Fruit fly (Drosophila melanogaster) whole organism, embryonic: ENCODE measurements around the gene Dh31.

ENCODE experiments used
- Aef1 ChIP-seq: fragments of 200-800 bp; sonication (Bioruptor generic); IDR thresholded peaks from 3 replicates; pipeline ENCODE4 v1.3.6; 2022; ENCODE audit warnings: missing biosample characterization, missing genetic modification characterization
- Asciz ChIP-seq: fragments of 200-800 bp; sonication (Bioruptor generic); optimal IDR thresholded peaks from 2 replicates; lab custom pipeline; 2017; ENCODE audit warnings: missing biosample characterization, mild to moderate bottlenecking, missing genetic modification characterization, missing genetic modification reagents
- BEAF-32 ChIP-seq: fragments of 200-800 bp; sonication (Bioruptor generic); optimal IDR thresholded peaks from 3 replicates; lab custom pipeline; 2017; ENCODE audit warnings: missing biosample characterization, missing genetic modification characterization, mild to moderate bottlenecking, moderate library complexity, missing genetic modification reagents
- Bgb ChIP-seq: fragments of 200-800 bp; sonication (Bioruptor generic); IDR thresholded peaks from 2 replicates; pipeline ENCODE4 v1.3.6; 2022; ENCODE audit warnings: missing biosample characterization, missing genetic modification characterization; ENCODE audit not compliant: partially characterized antibody
- Blimp-1 ChIP-seq: fragments of 200-800 bp; sonication (Bioruptor generic); optimal IDR thresholded peaks from 3 replicates; lab custom pipeline; 2018; ENCODE audit warnings: missing biosample characterization, missing genetic modification characterization, mild to moderate bottlenecking, moderate library complexity, missing genetic modification reagents
- CG10366 ChIP-seq: fragments of 200-800 bp; sonication (Bioruptor generic); IDR thresholded peaks from 2 replicates; pipeline ENCODE4 v1.3.6; 2022; ENCODE audit warnings: missing biosample characterization, missing genetic modification characterization
- CG11085 ChIP-seq: fragments of 200-800 bp; sonication (Bioruptor generic); IDR thresholded peaks from 2 replicates; pipeline ENCODE4 v1.3.6; 2022; ENCODE audit warnings: missing biosample characterization, missing genetic modification characterization
- CG11504 ChIP-seq: fragments of 200-800 bp; sonication (Bioruptor generic); optimal IDR thresholded peaks from 3 replicates; lab custom pipeline; 2019; ENCODE audit warnings: missing biosample characterization, mild to moderate bottlenecking, missing genetic modification characterization, moderate library complexity
- CG12071 ChIP-seq: fragments of 200-800 bp; sonication (Bioruptor generic); optimal IDR thresholded peaks from 3 replicates; lab custom pipeline; 2018; ENCODE audit warnings: missing biosample characterization, mild to moderate bottlenecking, missing genetic modification characterization
- CG12769 ChIP-seq: fragments of 200-800 bp; sonication (Bioruptor generic); optimal IDR thresholded peaks from 2 replicates; lab custom pipeline; 2019; ENCODE audit warnings: missing biosample characterization, mild to moderate bottlenecking, missing genetic modification characterization, moderate library complexity
- CG13424 ChIP-seq: fragments of 200-800 bp; sonication (Bioruptor generic); optimal IDR thresholded peaks from 2 replicates; lab custom pipeline; 2019; ENCODE audit warnings: missing biosample characterization, mild to moderate bottlenecking, missing genetic modification characterization, moderate library complexity
- CG3163 ChIP-seq: fragments of 200-800 bp; sonication (Bioruptor generic); optimal IDR thresholded peaks from 3 replicates; lab custom pipeline; 2016; ENCODE audit warnings: missing biosample characterization, missing genetic modification characterization
- CG33557 ChIP-seq: fragments of 200-800 bp; sonication (Bioruptor generic); optimal IDR thresholded peaks from 2 replicates; lab custom pipeline; 2019; ENCODE audit warnings: missing biosample characterization, mild to moderate bottlenecking, missing genetic modification characterization, moderate library complexity
- CG4282 ChIP-seq: fragments of 200-800 bp; sonication (Bioruptor generic); optimal IDR thresholded peaks from 2 replicates; lab custom pipeline; 2016; ENCODE audit warnings: missing biosample characterization, missing genetic modification characterization
- CG4424 ChIP-seq: fragments of 200-800 bp; sonication (Bioruptor generic); optimal IDR thresholded peaks from 3 replicates; lab custom pipeline; 2016; ENCODE audit warnings: missing biosample characterization, missing genetic modification characterization
- CG6175 ChIP-seq: fragments of 200-800 bp; sonication (Bioruptor generic); IDR thresholded peaks from 3 replicates; pipeline ENCODE4 v1.3.6; 2022; ENCODE audit warnings: missing biosample characterization, missing genetic modification characterization
- CG8290 ChIP-seq, 3 experiments: fragments of 200-800 bp; sonication (Bioruptor generic); optimal IDR thresholded peaks; 2 replicates each; lab custom pipeline; 2016 to 2019; ENCODE audit warnings: missing biosample characterization in 3 of 3, missing genetic modification characterization in 3 of 3, mild to moderate bottlenecking in 2 of 3, moderate library complexity in 1 of 3
- CG8478 ChIP-seq: fragments of >200 bp; optimal IDR thresholded peaks from 2 replicates; lab custom pipeline; 2018
- CG9215 ChIP-seq: fragments of 200-800 bp; sonication (Bioruptor generic); IDR thresholded peaks from 2 replicates; pipeline ENCODE4 v1.3.6; 2022; ENCODE audit warnings: missing biosample characterization, missing genetic modification characterization
- Dll ChIP-seq: fragments of 200-800 bp; sonication (Bioruptor generic); IDR thresholded peaks from 4 replicates; pipeline ENCODE4 v1.3.6; 2022; ENCODE audit warnings: missing biosample characterization, missing genetic modification characterization; ENCODE audit not compliant: partially characterized antibody
- Fer1 ChIP-seq: fragments of 200-800 bp; sonication (Bioruptor generic); optimal IDR thresholded peaks from 2 replicates; lab custom pipeline; 2017; ENCODE audit warnings: missing biosample characterization, mild to moderate bottlenecking, missing genetic modification characterization
- Gug ChIP-seq: fragments of 200-800 bp; sonication (Bioruptor generic); IDR thresholded peaks from 4 replicates; pipeline ENCODE4 v1.3.6; 2022; ENCODE audit warnings: missing biosample characterization, missing genetic modification characterization
- Hey ChIP-seq: fragments of 200-800 bp; sonication (Bioruptor generic); optimal IDR thresholded peaks from 3 replicates; lab custom pipeline; 2018; ENCODE audit warnings: missing biosample characterization, mild to moderate bottlenecking, missing genetic modification characterization
- Hsf ChIP-seq: fragments of 200-800 bp; sonication (Bioruptor generic); optimal IDR thresholded peaks from 3 replicates; lab custom pipeline; 2016; ENCODE audit warnings: missing biosample characterization, missing genetic modification characterization
- Nf-YA ChIP-seq: fragments of 200-800 bp; sonication (Bioruptor generic); IDR thresholded peaks from 2 replicates; pipeline ENCODE4 v1.3.6; 2022; ENCODE audit warnings: missing biosample characterization, missing genetic modification characterization
- Nf-YC ChIP-seq: fragments of 200-800 bp; optimal IDR thresholded peaks from 3 replicates; lab custom pipeline; 2019; ENCODE audit warnings: missing biosample characterization, mild to moderate bottlenecking, missing genetic modification characterization, moderate library complexity
- Opbp ChIP-seq: fragments of 200-800 bp; sonication (Bioruptor generic); IDR thresholded peaks from 3 replicates; pipeline ENCODE4 v1.3.6; 2022; ENCODE audit warnings: missing biosample characterization, missing genetic modification characterization; ENCODE audit not compliant: partially characterized antibody
- Spps ChIP-seq: fragments of 200-800 bp; sonication (Bioruptor generic); optimal IDR thresholded peaks from 2 replicates; lab custom pipeline; 2018; ENCODE audit warnings: missing biosample characterization, mild to moderate bottlenecking, missing genetic modification characterization
- Sry-δ ChIP-seq: fragments of 200-800 bp; sonication (Bioruptor generic); optimal IDR thresholded peaks from 2 replicates; lab custom pipeline; 2016; ENCODE audit warnings: missing biosample characterization, missing genetic modification characterization
- al ChIP-seq: fragments of 200-800 bp; sonication (Bioruptor generic); IDR thresholded peaks from 2 replicates; pipeline ENCODE4 v1.3.6; 2022; ENCODE audit warnings: missing biosample characterization, missing genetic modification characterization
- cad ChIP-seq: fragments of >200 bp; optimal IDR thresholded peaks from 2 replicates; lab custom pipeline; 2017; ENCODE audit warnings: missing biosample characterization, missing genetic modification characterization
- cg ChIP-seq: fragments of 200-800 bp; sonication (Bioruptor generic); optimal IDR thresholded peaks from 3 replicates; lab custom pipeline; 2019; ENCODE audit warnings: missing biosample characterization, mild to moderate bottlenecking, missing genetic modification characterization, moderate library complexity
- ci ChIP-seq: fragments of 200-800 bp; sonication (Bioruptor generic); IDR thresholded peaks from 3 replicates; pipeline ENCODE4 v1.3.6; 2022; ENCODE audit warnings: missing biosample characterization, missing genetic modification characterization
- grau ChIP-seq: fragments of 200-800 bp; optimal IDR thresholded peaks from 3 replicates; lab custom pipeline; 2019; ENCODE audit warnings: missing biosample characterization, mild to moderate bottlenecking, missing genetic modification characterization, moderate library complexity
- gsb ChIP-seq: fragments of 200-800 bp; sonication (Bioruptor generic); IDR thresholded peaks from 2 replicates; pipeline ENCODE4 v1.3.6; 2022; ENCODE audit warnings: missing biosample characterization, missing genetic modification characterization
- gsb-n ChIP-seq: fragments of 200-800 bp; sonication (Bioruptor generic); optimal IDR thresholded peaks from 3 replicates; lab custom pipeline; 2018; ENCODE audit warnings: missing biosample characterization, mild to moderate bottlenecking, missing genetic modification characterization
- ken ChIP-seq: fragments of 200-800 bp; sonication (Bioruptor generic); IDR thresholded peaks from 3 replicates; pipeline ENCODE4 v1.3.6; 2022; ENCODE audit warnings: missing biosample characterization, missing genetic modification characterization
- lilli ChIP-seq: fragments of 200-800 bp; sonication (Bioruptor generic); optimal IDR thresholded peaks from 3 replicates; lab custom pipeline; 2016; ENCODE audit warnings: missing biosample characterization, missing genetic modification characterization
- odd ChIP-seq: fragments of 200-800 bp; sonication (Bioruptor generic); optimal IDR thresholded peaks from 2 replicates; lab custom pipeline; 2017; ENCODE audit warnings: missing biosample characterization, mild to moderate bottlenecking, missing genetic modification characterization
- pho ChIP-seq: fragments of 200-800 bp; sonication (Bioruptor generic); optimal IDR thresholded peaks from 2 replicates; lab custom pipeline; 2016; ENCODE audit warnings: missing biosample characterization, missing genetic modification characterization
- run ChIP-seq: fragments of 200-800 bp; sonication (Bioruptor generic); optimal IDR thresholded peaks from 3 replicates; lab custom pipeline; 2018; ENCODE audit warnings: missing biosample characterization, mild to moderate bottlenecking, missing genetic modification characterization
- seq ChIP-seq: fragments of 200-800 bp; sonication (Bioruptor generic); IDR thresholded peaks from 2 replicates; pipeline ENCODE4 v1.3.6; 2022; ENCODE audit warnings: missing biosample characterization, missing genetic modification characterization
- shn ChIP-seq: fragments of 200-800 bp; sonication (Bioruptor generic); optimal IDR thresholded peaks from 3 replicates; lab custom pipeline; 2016; ENCODE audit warnings: missing biosample characterization, missing genetic modification characterization
- sim ChIP-seq: fragments of 200-800 bp; sonication (Bioruptor generic); IDR thresholded peaks from 2 replicates; pipeline ENCODE4 v1.3.6; 2022; ENCODE audit warnings: missing biosample characterization, missing genetic modification characterization
- sr ChIP-seq: fragments of 200-800 bp; sonication (Bioruptor generic); IDR thresholded peaks from 3 replicates; pipeline ENCODE4 v1.3.6; 2022; ENCODE audit warnings: missing biosample characterization, missing genetic modification characterization
- ssp ChIP-seq: fragments of 200-800 bp; sonication (Bioruptor generic); IDR thresholded peaks from 2 replicates; pipeline ENCODE4 v1.3.6; 2022; ENCODE audit warnings: missing biosample characterization, missing genetic modification characterization
- stwl ChIP-seq: fragments of 200-800 bp; sonication (Bioruptor generic); optimal IDR thresholded peaks from 3 replicates; lab custom pipeline; 2018; ENCODE audit warnings: missing biosample characterization, mild to moderate bottlenecking, missing genetic modification characterization, moderate library complexity
- toy ChIP-seq: fragments of 200-800 bp; sonication (Bioruptor generic); IDR thresholded peaks from 2 replicates; pipeline ENCODE4 v1.3.6; 2022; ENCODE audit warnings: missing biosample characterization, missing genetic modification characterization
- trem ChIP-seq: fragments of 200-800 bp; optimal IDR thresholded peaks from 3 replicates; lab custom pipeline; 2019; ENCODE audit warnings: missing biosample characterization, mild to moderate bottlenecking, missing genetic modification characterization, moderate library complexity
- tup ChIP-seq: fragments of 200-800 bp; sonication (Bioruptor generic); optimal IDR thresholded peaks from 2 replicates; lab custom pipeline; 2016; ENCODE audit warnings: missing biosample characterization, mild to moderate bottlenecking, missing genetic modification characterization, moderate library complexity
- unc-4 ChIP-seq: fragments of 200-800 bp; sonication (Bioruptor generic); IDR thresholded peaks from 2 replicates; pipeline ENCODE4 v1.3.6; 2022; ENCODE audit warnings: missing biosample characterization, missing genetic modification characterization; ENCODE audit not compliant: partially characterized antibody

The Dh31 gene

dm6 chr2L:8514748-8515147 is 8.1 kb upstream of the Dh31 start, which contains the start of the genes CG13097 and PIG-U (continued):
- TF ChIP-seq CG13424 = peak; percentile 86
- TF ChIP-seq ssp = peak; percentile 74
- TF ChIP-seq lilli (GFP tag; lab: Kevin White, UChicago) = peak; percentile 95
- TF ChIP-seq CG9215 (GFP tag; lab: Robert Waterston, UW) = peak; percentile 72
- TF ChIP-seq Bgb (GFP tag; lab: Robert Waterston, UW) = peak; percentile 85
- TF ChIP-seq CG8290 (GFP tag; optimal IDR thresholded peaks at IDR 0.05; lab: Kevin White, UChicago) = peak; percentile 89
- TF ChIP-seq CG8290 (tag; optimal IDR thresholded peaks at IDR 0.05; lab: Kevin White, UChicago) = no peak
- peak; percentile 80 for TF ChIP-seq CG33557 (GFP tag; lab: Kevin White, UChicago)
- TF ChIP-seq Nf-YA = peak; percentile 68; the same call in 1 of the 2 replicates
- peak; percentile 85 for TF ChIP-seq Gug (GFP tag; lab: Robert Waterston, UW)
- TF ChIP-seq sr (GFP tag; lab: Robert Waterston, UW) = no peak
- no peak for TF ChIP-seq cg (GFP tag; lab: Kevin White, UChicago)
- TF ChIP-seq unc-4 = peak; percentile 96
- no peak for TF ChIP-seq cad (GFP tag; lab: Kevin White, UChicago)
- TF ChIP-seq CG8478 (lab: Kevin White, UChicago) = no peak
- TF ChIP-seq odd (GFP tag; lab: Kevin White, UChicago) = peak; percentile 33
- TF ChIP-seq Aef1 (GFP tag; lab: Robert Waterston, UW) = peak; percentile 88
- peak; percentile 84 for TF ChIP-seq tup
- peak; percentile 36 for TF ChIP-seq CG3163 (GFP tag; lab: Kevin White, UChicago)
- TF ChIP-seq CG10366 (GFP tag; lab: Robert Waterston, UW) = peak; percentile 70
- TF ChIP-seq gsb-n (tag; lab: Kevin White, UChicago) = no peak
- TF ChIP-seq BEAF-32 (GFP tag; lab: Kevin White, UChicago) = peak; percentile 94
- TF ChIP-seq CG11085 (GFP tag; lab: Robert Waterston, UW) = peak; percentile 28; the same call in 1 of the 2 replicates
- TF ChIP-seq Sry-δ (GFP tag; lab: Kevin White, UChicago) = peak; percentile 97
- TF ChIP-seq Blimp-1 (GFP tag; lab: Kevin White, UChicago) = no peak
- no peak for TF ChIP-seq Hey (tag; lab: Kevin White, UChicago)
- peak; percentile 74 for TF ChIP-seq pho (GFP tag; lab: Kevin White, UChicago)
- no peak for TF ChIP-seq gsb (GFP tag; lab: Robert Waterston, UW)
- peak; percentile 24 for TF ChIP-seq CG12769
- peak; percentile 81 for TF ChIP-seq Hsf (GFP tag; lab: Kevin White, UChicago)
- peak; percentile 98 for TF ChIP-seq Dll
- no peak for TF ChIP-seq CG11504 (tag; lab: Kevin White, UChicago)
- TF ChIP-seq toy (GFP tag; lab: Robert Waterston, UW) = no peak
- TF ChIP-seq run (tag; lab: Kevin White, UChicago) = peak; percentile 24
- TF ChIP-seq CG6175 (GFP tag; lab: Robert Waterston, UW) = 0 out of 3 replicates have a peak, but pooled peaks have one; percentile 41
- no peak for TF ChIP-seq CG4282 (GFP tag; lab: Kevin White, UChicago)
- peak; percentile 73 for TF ChIP-seq Nf-YC (tag; lab: Kevin White, UChicago)
- no peak for TF ChIP-seq sim
- peak; percentile 77 for TF ChIP-seq ci (GFP tag; lab: Robert Waterston, UW)
- TF ChIP-seq al (GFP tag; lab: Robert Waterston, UW) = peak; percentile 80
- TF ChIP-seq seq = no peak
- TF ChIP-seq Fer1 = peak; percentile 84
- peak; percentile 84; the same call in 2 of the 3 replicates for TF ChIP-seq ken (GFP tag; lab: Robert Waterston, UW)
- peak; percentile 87 for TF ChIP-seq CG4424 (GFP tag; lab: Kevin White, UChicago)
- no peak for TF ChIP-seq Asciz (GFP tag; lab: Kevin White, UChicago)
- peak; percentile 74 for TF ChIP-seq stwl (tag; lab: Kevin White, UChicago)
- TF ChIP-seq CG12071 (GFP tag; lab: Kevin White, UChicago) = no peak
- TF ChIP-seq Spps (tag; lab: Kevin White, UChicago) = peak; percentile 57
- peak; percentile 79 for TF ChIP-seq Opbp (GFP tag; lab: Robert Waterston, UW)
- peak; percentile 91 for TF ChIP-seq trem (tag; lab: Kevin White, UChicago)
- peak; percentile 77 for TF ChIP-seq grau (tag; lab: Kevin White, UChicago)
- peak; percentile 67 for TF ChIP-seq shn (GFP tag; lab: Kevin White, UChicago)
- TF ChIP-seq, all 482 proteins: peak for 355
